Worm (Caenorhabditis elegans): ENCODE results near the gene ZK816.1.

ce11 chrX:3385362-3385761 is 33.9 kb downstream of the ZK816.1 start, which contains the start of gene acp-1:
- TF ChIP-seq nhr-6 (tag; optimal IDR thresholded peaks at IDR 0.05) (no peak), nhr-237 (tag; optimal IDR thresholded peaks at IDR 0.05) (no peak), ztf-1 (GFP tag; conservative IDR thresholded peaks at IDR 0.05) (no peak), ZK546.5 (tag; optimal IDR thresholded peaks at IDR 0.05) (no peak), F13H6.1 (tag; optimal IDR thresholded peaks at IDR 0.05) (no peak), lin-39 (tag; optimal IDR thresholded peaks at IDR 0.05) (no peak), nhr-12 (tag; optimal IDR thresholded peaks at IDR 0.05) (no peak), alr-1 (tag; optimal IDR thresholded peaks at IDR 0.05) (no peak), C34F6.9 (tag; optimal IDR thresholded peaks at IDR 0.05) (no peak)
